Worm (Caenorhabditis elegans): ENCODE results near the gene K09A9.8.

The K09A9.8 gene

DNA sequence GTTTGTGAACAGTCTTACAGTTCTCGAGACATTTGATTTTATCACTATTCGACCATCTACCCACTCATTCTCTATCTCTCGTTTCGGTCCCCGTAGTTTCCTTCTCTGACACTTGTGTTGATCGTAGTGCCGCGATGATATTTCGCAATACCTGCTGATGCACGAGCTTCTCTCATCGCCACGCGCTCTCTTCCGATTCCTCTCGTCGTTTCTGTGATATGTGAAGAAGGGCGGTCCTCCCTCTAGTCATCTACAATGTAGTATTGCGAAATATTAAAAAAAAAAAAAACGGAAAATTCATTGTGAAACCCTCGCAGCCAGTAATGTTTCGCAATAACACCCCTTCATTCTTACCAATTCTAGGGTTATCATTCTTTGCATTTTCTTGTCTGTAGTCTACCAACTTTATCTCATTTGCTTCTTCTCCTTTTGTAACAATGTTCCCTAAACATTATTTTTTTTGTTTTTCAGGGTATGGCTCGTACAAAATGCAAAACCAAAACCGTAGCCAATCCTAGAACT lies 10.6 kb upstream of the K09A9.8 start, which contains the start of gene nipi-3 (continued):
- TF ChIP-seq ceh-6 (GFP tag; optimal IDR thresholded peaks at IDR 0.05) (no peak), elt-4 (tag; optimal IDR thresholded peaks at IDR 0.05) (no peak), hlh-8 (tag; optimal IDR thresholded peaks at IDR 0.05) (no peak), nfya-1 (tag; optimal IDR thresholded peaks at IDR 0.05) (peak; percentile 60), ceh-31 (tag; optimal IDR thresholded peaks at IDR 0.05) (no peak), nhr-232 (tag; optimal IDR thresholded peaks at IDR 0.05) (no peak), pag-3 (tag; optimal IDR thresholded peaks at IDR 0.05; ENCODE audit: borderline replicate concordance) (no peak), ets-4 (tag; optimal IDR thresholded peaks at IDR 0.05) (peak; percentile 8), sox-4 (tag; optimal IDR thresholded peaks at IDR 0.05) (no peak), unc-86 (tag; optimal IDR thresholded peaks at IDR 0.05) (no peak)

DNA sequence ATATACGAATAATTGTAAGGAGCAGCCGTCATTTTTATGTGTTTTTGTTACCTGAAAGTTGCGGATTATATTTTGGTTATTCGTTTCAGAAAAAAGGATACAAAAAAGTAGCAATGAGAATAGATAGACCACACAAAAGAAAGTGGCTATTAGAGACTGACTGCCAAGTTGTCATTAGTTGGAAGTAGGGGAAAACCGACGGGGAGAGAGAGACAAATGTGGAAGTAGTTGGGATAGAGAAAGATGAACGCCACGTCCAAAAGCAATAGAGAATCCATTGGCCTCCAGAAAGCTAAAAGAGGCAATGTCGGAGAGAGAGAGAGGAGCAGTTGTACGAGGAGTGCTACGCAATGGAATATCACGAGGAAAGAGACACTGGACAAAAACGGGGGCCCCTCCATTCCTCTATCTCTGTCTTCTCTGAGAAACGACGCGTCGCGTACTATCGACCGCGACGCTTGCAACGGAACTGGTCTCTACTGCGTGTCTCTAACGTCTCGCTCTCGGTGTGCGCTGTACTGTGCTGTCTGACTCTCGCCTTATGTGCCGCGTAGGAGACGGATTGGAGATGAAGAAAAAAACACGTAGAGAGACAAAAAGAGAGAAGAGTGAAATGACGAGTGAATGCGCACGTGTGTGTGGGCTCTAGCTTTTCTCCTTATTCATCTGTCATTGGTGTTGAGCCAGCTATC lies 9.8 kb upstream of the K09A9.8 start, which contains the start of gene rab-14:
TSS of gene rab-14 (minus strand) at position 51 of the 692 bp plus-strand sequence.
- TF ChIP-seq ref-2 (tag; optimal IDR thresholded peaks at IDR 0.05) (peak; percentile 30), hlh-30 (tag; optimal IDR thresholded peaks at IDR 0.05; ENCODE audit: insufficient read depth) (peak; percentile 88), unc-55 (GFP tag; optimal IDR thresholded peaks at IDR 0.05) (peak; percentile 14), ceh-14 (tag; optimal IDR thresholded peaks at IDR 0.05) (peak; percentile 14), lin-11 (tag; optimal IDR thresholded peaks at IDR 0.05) (no peak), hlh-6 (tag; optimal IDR thresholded peaks at IDR 0.05) (peak; percentile 15), pat-9 (tag; optimal IDR thresholded peaks at IDR 0.05) (no peak), ceh-45 (GFP tag; IDR thresholded peaks at IDR 0.05) (no peak), C38D4.7 (GFP tag; optimal IDR thresholded peaks at IDR 0.05) (no peak), elt-2 (tag; optimal IDR thresholded peaks at IDR 0.05) (peak; percentile 16), ets-4 (tag; optimal IDR thresholded peaks at IDR 0.05) (no peak), unc-86 (tag; optimal IDR thresholded peaks at IDR 0.05) (no peak), hlh-8 (tag; optimal IDR thresholded peaks at IDR 0.05) (no peak), pros-1 (tag; optimal IDR thresholded peaks at IDR 0.05) (peak; percentile 13), zip-5 (tag; optimal IDR thresholded peaks at IDR 0.05) (no peak), K09A11.1 (tag; optimal IDR thresholded peaks at IDR 0.05; ENCODE audit: insufficient read depth) (peak; percentile 59), ama-1 (optimal IDR thresholded peaks at IDR 0.05) (no peak), unc-3 (GFP tag; conservative IDR thresholded peaks at IDR 0.05) (0 out of 2 replicates have a peak, but pooled peaks have one; percentile 23), unc-3 (tag; optimal IDR thresholded peaks at IDR 0.05) (no peak), tbx-2 (tag; optimal IDR thresholded peaks at IDR 0.05) (peak; percentile 53), sdc-2 (tag; optimal IDR thresholded peaks at IDR 0.05) (peak; percentile 60), ceh-48 (tag; optimal IDR thresholded peaks at IDR 0.05) (peak; percentile 28), syd-9 (tag; optimal IDR thresholded peaks at IDR 0.05) (no peak), ceh-30 (tag; optimal IDR thresholded peaks at IDR 0.05) (no peak), pha-4 (tag; optimal IDR thresholded peaks at IDR 0.05) (no peak), ceh-9 (tag; optimal IDR thresholded peaks at IDR 0.05) (no peak), hlh-15 (tag; optimal IDR thresholded peaks at IDR 0.05) (peak; percentile 1), npax-4 (tag; optimal IDR thresholded peaks at IDR 0.05) (no peak), nfya-1 (tag; optimal IDR thresholded peaks at IDR 0.05) (peak; percentile 66), fkh-6 (tag; optimal IDR thresholded peaks at IDR 0.05) (peak; percentile 8), pha-2 (tag; optimal IDR thresholded peaks at IDR 0.05) (no peak), ceh-34 (tag; optimal IDR thresholded peaks at IDR 0.05) (peak; percentile 60), che-1 (tag; optimal IDR thresholded peaks at IDR 0.05) (no peak), unc-42 (tag; optimal IDR thresholded peaks at IDR 0.05) (peak; percentile 25), T23F11.4 (GFP tag; optimal IDR thresholded peaks at IDR 0.05) (no peak), ceh-6 (GFP tag; optimal IDR thresholded peaks at IDR 0.05) (peak; percentile 23), ceh-31 (tag; optimal IDR thresholded peaks at IDR 0.05) (peak; percentile 80)
